Worm (Caenorhabditis elegans): ENCODE results near the gene npr-38.

Gene npr-38

ce11 chrX:6331409-6331808, 19.9 kb downstream of the npr-38 start, which contains the start of gene col-170:
Gene col-170 (plus strand): TSS chrX:6331709.
- TF ChIP-seq F37D6.2 (tag; optimal IDR thresholded peaks at IDR 0.05) (no peak), pqm-1 (tag; optimal IDR thresholded peaks at IDR 0.05) (no peak), nhr-28 (tag; optimal IDR thresholded peaks at IDR 0.05) (peak; percentile 45), nhr-10 (tag; optimal IDR thresholded peaks at IDR 0.05) (no peak), unc-62 (GFP tag; optimal IDR thresholded peaks at IDR 0.05 in 1 of 2) (no peak), unc-62 (tag; optimal IDR thresholded peaks at IDR 0.05) (no peak), aha-1 (tag) (peak; percentile 81), set-16 (GFP tag; IDR thresholded peaks at IDR 0.05) (no peak), ceh-28 (tag; optimal IDR thresholded peaks at IDR 0.05) (no peak), fos-1 (tag; optimal IDR thresholded peaks at IDR 0.05) (no peak), spr-3 (GFP tag; optimal IDR thresholded peaks at IDR 0.05) (no peak), php-3 (GFP tag; IDR thresholded peaks at IDR 0.05) (no peak), ceh-44 (GFP tag; IDR thresholded peaks at IDR 0.05) (no peak)

DNA sequence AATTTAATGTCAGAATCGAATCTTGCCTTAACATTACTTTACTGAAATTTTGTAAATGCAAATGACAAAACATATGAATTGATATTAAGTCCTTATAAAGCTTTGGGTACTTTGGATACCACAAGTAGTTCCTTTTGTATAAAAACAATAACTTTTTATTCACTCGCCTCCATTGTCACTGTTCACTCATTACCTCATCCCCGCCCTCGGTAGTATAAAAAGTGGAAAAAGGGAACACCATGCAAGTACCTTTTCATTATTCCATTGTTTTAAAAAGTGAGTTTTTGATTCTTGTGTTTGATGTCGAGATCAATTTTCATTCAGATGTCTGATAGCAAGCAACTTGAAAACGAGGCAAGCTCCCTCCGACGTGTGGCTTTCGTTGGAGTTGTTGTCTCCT, 22.5 kb downstream of the npr-38 start, which contains the start of gene col-171:
Gene col-171 (plus strand): TSS at position 301 of the 400 bp plus-strand sequence.
- TF ChIP-seq F44E2.7 (GFP tag; IDR thresholded peaks at IDR 0.05) (no peak), sdz-12 (GFP tag; optimal IDR thresholded peaks at IDR 0.05) (no peak), unc-62 (GFP tag; optimal IDR thresholded peaks at IDR 0.05 in 1 of 2) (no peak), unc-62 (tag; optimal IDR thresholded peaks at IDR 0.05) (no peak), lsy-2 (tag; optimal IDR thresholded peaks at IDR 0.05) (no peak), dmd-8 (GFP tag; IDR thresholded peaks at IDR 0.05) (no peak), ceh-82 (tag; optimal IDR thresholded peaks at IDR 0.05) (no peak), dmd-9 (GFP tag; IDR thresholded peaks at IDR 0.05) (no peak), attf-4 (tag; optimal IDR thresholded peaks at IDR 0.05) (no peak), dmd-6 (GFP tag; IDR thresholded peaks at IDR 0.05) (no peak), ceh-44 (GFP tag; IDR thresholded peaks at IDR 0.05) (no peak), ceh-28 (tag; optimal IDR thresholded peaks at IDR 0.05) (no peak), Y75B8A.6 (GFP tag; IDR thresholded peaks at IDR 0.05) (no peak), ZK546.5 (tag; optimal IDR thresholded peaks at IDR 0.05) (no peak), daf-8 (GFP tag; IDR thresholded peaks at IDR 0.05) (no peak), snpc-4 (tag; optimal IDR thresholded peaks at IDR 0.05) (no peak), skn-1 (tag; optimal IDR thresholded peaks at IDR 0.05) (no peak)

- TF ChIP-seq set-16 (GFP tag; IDR thresholded peaks at IDR 0.05) (peak; percentile 85), F26F4.8 (GFP tag; conservative IDR thresholded peaks at IDR 0.05) (no peak)
Observed at ce11 chrX:6334602-6335001, 23.1 kb downstream of the npr-38 start.

- TF ChIP-seq nhr-6 (tag; optimal IDR thresholded peaks at IDR 0.05) (no peak), daf-16 (GFP tag; optimal IDR thresholded peaks at IDR 0.05) (no peak), daf-16 (tag; optimal IDR thresholded peaks at IDR 0.05) (peak; percentile 67), nhr-11 (tag; optimal IDR thresholded peaks at IDR 0.05) (no peak), nhr-77 (tag; optimal IDR thresholded peaks at IDR 0.05) (peak; percentile 53), madf-9 (GFP tag; conservative IDR thresholded peaks at IDR 0.05) (no peak), nhr-28 (tag; optimal IDR thresholded peaks at IDR 0.05) (peak; percentile 3), hlh-11 (tag; optimal IDR thresholded peaks at IDR 0.05) (peak; percentile 4)
Observed at ce11 chrX:6337338-6337737, 25.8 kb downstream of the npr-38 start.

DNA sequence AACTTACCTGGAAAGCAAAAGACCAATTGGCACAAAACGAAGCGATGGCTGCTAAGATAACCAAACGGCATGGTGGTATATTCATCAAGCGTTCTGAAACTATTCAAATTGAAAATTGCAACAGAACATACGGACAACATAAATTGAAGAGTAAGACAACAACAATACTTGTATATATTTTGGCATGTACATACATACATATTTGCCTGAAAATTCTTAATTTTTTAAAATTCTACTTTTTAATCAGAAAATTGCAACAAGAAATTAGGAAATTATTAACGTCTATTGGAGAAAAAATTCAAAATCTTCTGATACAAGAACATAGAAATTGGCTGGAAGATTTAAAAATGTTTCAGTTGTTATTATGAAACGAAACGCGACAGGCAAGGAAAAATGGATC, 26.5 kb downstream of the npr-38 start, which contains the start of gene C03B1.13:
Gene C03B1.13 (minus strand): TSS at position 101 of the 400 bp plus-strand sequence.
- TF ChIP-seq lin-15B (tag; optimal IDR thresholded peaks at IDR 0.05) (no peak), nhr-6 (tag; optimal IDR thresholded peaks at IDR 0.05) (no peak), sdz-12 (GFP tag; optimal IDR thresholded peaks at IDR 0.05) (no peak), mep-1 (tag; optimal IDR thresholded peaks at IDR 0.05) (no peak), ctbp-1 (GFP tag; IDR thresholded peaks at IDR 0.05) (no peak)

Data from whole organism, L4 larva.